Fruit fly (Drosophila melanogaster) whole organism, embryonic: ENCODE results near the gene RAF2.

Experiments used
- Aef1 ChIP-seq: fragments of 200-800 bp; sonication (Bioruptor generic); IDR thresholded peaks from 3 replicates; pipeline ENCODE4 v1.3.6; 2022; ENCODE audit warnings: missing biosample characterization, missing genetic modification characterization
- Asciz ChIP-seq: fragments of 200-800 bp; sonication (Bioruptor generic); optimal IDR thresholded peaks from 2 replicates; lab custom pipeline; 2017; ENCODE audit warnings: missing biosample characterization, mild to moderate bottlenecking, missing genetic modification characterization, missing genetic modification reagents
- B-H1 ChIP-seq: fragments of 200-800 bp; sonication (Bioruptor generic); IDR thresholded peaks from 3 replicates; pipeline ENCODE4 v1.3.6; 2022; ENCODE audit warnings: missing biosample characterization, missing genetic modification characterization
- Blimp-1 ChIP-seq: fragments of 200-800 bp; sonication (Bioruptor generic); optimal IDR thresholded peaks from 3 replicates; lab custom pipeline; 2018; ENCODE audit warnings: missing biosample characterization, missing genetic modification characterization, mild to moderate bottlenecking, moderate library complexity, missing genetic modification reagents
- CG10654 ChIP-seq: fragments of 200-800 bp; sonication (Bioruptor generic); optimal IDR thresholded peaks from 2 replicates; lab custom pipeline; 2016; ENCODE audit warnings: missing biosample characterization, missing genetic modification characterization
- CG10959 ChIP-seq: fragments of 200-800 bp; sonication (Bioruptor generic); IDR thresholded peaks from 2 replicates; pipeline ENCODE4 v1.3.6; 2022; ENCODE audit warnings: missing biosample characterization, missing genetic modification characterization
- CG11093 ChIP-seq: fragments of 200-800 bp; sonication (Bioruptor generic); IDR thresholded peaks from 3 replicates; pipeline ENCODE4 v1.3.6; 2022; ENCODE audit warnings: missing biosample characterization, missing genetic modification characterization
- CG11398 ChIP-seq: fragments of 200-800 bp; sonication (Bioruptor generic); optimal IDR thresholded peaks from 2 replicates; lab custom pipeline; 2016; ENCODE audit warnings: missing biosample characterization, missing genetic modification characterization
- CG12104 ChIP-seq: fragments of 200-800 bp; sonication (Bioruptor generic); optimal IDR thresholded peaks from 3 replicates; lab custom pipeline; 2016; ENCODE audit warnings: missing biosample characterization, missing genetic modification characterization
- CG12391 ChIP-seq: fragments of 200-800 bp; sonication (Bioruptor generic); optimal IDR thresholded peaks from 3 replicates; lab custom pipeline; 2018; ENCODE audit warnings: missing biosample characterization, mild to moderate bottlenecking, missing genetic modification characterization, moderate library complexity
- CG14014 ChIP-seq: fragments of 200-800 bp; sonication (Bioruptor generic); IDR thresholded peaks from 2 replicates; pipeline ENCODE4 v1.3.6; 2022; ENCODE audit warnings: missing biosample characterization, missing genetic modification characterization
- CG14667 ChIP-seq: fragments of 200-800 bp; sonication (Bioruptor generic); IDR thresholded peaks from 2 replicates; pipeline ENCODE4 v1.3.6; 2022; ENCODE audit warnings: missing biosample characterization, missing genetic modification characterization
- CG15269 ChIP-seq: fragments of 200-800 bp; sonication (Bioruptor generic); optimal IDR thresholded peaks from 2 replicates; lab custom pipeline; 2018; ENCODE audit warnings: missing biosample characterization, mild to moderate bottlenecking, missing genetic modification characterization, moderate library complexity
- CG15479 ChIP-seq: fragments of 200-800 bp; sonication (Bioruptor generic); optimal IDR thresholded peaks from 3 replicates; lab custom pipeline; 2019; ENCODE audit warnings: missing biosample characterization, mild to moderate bottlenecking, missing genetic modification characterization, moderate library complexity
- CG18476 ChIP-seq: fragments of 200-800 bp; sonication (Bioruptor generic); optimal IDR thresholded peaks from 2 replicates; lab custom pipeline; 2016; ENCODE audit warnings: missing biosample characterization, mild to moderate bottlenecking, missing genetic modification characterization
- CG3995 ChIP-seq: fragments of 200-800 bp; sonication (Bioruptor generic); optimal IDR thresholded peaks from 3 replicates; lab custom pipeline; 2016; ENCODE audit warnings: missing biosample characterization, missing genetic modification characterization
- CG4730 ChIP-seq: fragments of 200-800 bp; sonication (Bioruptor generic); IDR thresholded peaks from 2 replicates; pipeline ENCODE4 v1.3.6; 2022; ENCODE audit warnings: missing biosample characterization, missing genetic modification characterization
- CG5180 ChIP-seq: fragments of 200-800 bp; sonication (Bioruptor generic); optimal IDR thresholded peaks from 3 replicates; lab custom pipeline; 2017; ENCODE audit warnings: missing biosample characterization, missing genetic modification characterization, mild to moderate bottlenecking, moderate library complexity, missing genetic modification reagents
- CG7928 ChIP-seq: fragments of 200-800 bp; sonication (Bioruptor generic); optimal IDR thresholded peaks from 2 replicates; lab custom pipeline; 2017; ENCODE audit warnings: missing biosample characterization, mild to moderate bottlenecking, missing genetic modification characterization
- CG8924 ChIP-seq: fragments of 200-800 bp; optimal IDR thresholded peaks from 3 replicates; lab custom pipeline; 2019; ENCODE audit warnings: missing biosample characterization, mild to moderate bottlenecking, missing genetic modification characterization, moderate library complexity
- Camta ChIP-seq: fragments of 200-800 bp; sonication (Bioruptor generic); optimal IDR thresholded peaks from 2 replicates; lab custom pipeline; 2016; ENCODE audit warnings: missing biosample characterization, missing genetic modification characterization
- CkIIα-i1 ChIP-seq: fragments of 200-800 bp; sonication (Bioruptor generic); IDR thresholded peaks from 2 replicates; pipeline ENCODE4 v1.3.6; 2022; ENCODE audit warnings: missing biosample characterization, missing genetic modification characterization
- CoRest ChIP-seq: fragments of 200-800 bp; sonication (Bioruptor generic); optimal IDR thresholded peaks from 3 replicates; lab custom pipeline; 2018; ENCODE audit warnings: missing biosample characterization, mild to moderate bottlenecking, missing genetic modification characterization, moderate library complexity
- Dip2 ChIP-seq: fragments of 200-800 bp; sonication (Bioruptor generic); IDR thresholded peaks from 2 replicates; pipeline ENCODE4 v1.3.6; 2022; ENCODE audit warnings: missing biosample characterization, missing genetic modification characterization
- ERR ChIP-seq: fragments of 200-800 bp; sonication (Bioruptor generic); optimal IDR thresholded peaks from 2 replicates; lab custom pipeline; 2016; ENCODE audit warnings: missing biosample characterization, missing genetic modification characterization
- Hey ChIP-seq: fragments of 200-800 bp; sonication (Bioruptor generic); optimal IDR thresholded peaks from 3 replicates; lab custom pipeline; 2018; ENCODE audit warnings: missing biosample characterization, mild to moderate bottlenecking, missing genetic modification characterization
- Meics ChIP-seq: fragments of 200-800 bp; sonication (Bioruptor generic); optimal IDR thresholded peaks from 2 replicates; lab custom pipeline; 2017; ENCODE audit warnings: missing biosample characterization, mild to moderate bottlenecking, missing genetic modification characterization
- NC2β ChIP-seq: fragments of 200-800 bp; sonication (Bioruptor generic); optimal IDR thresholded peaks from 2 replicates; lab custom pipeline; 2016; ENCODE audit warnings: missing biosample characterization, missing genetic modification characterization
- Rx ChIP-seq: fragments of 200-800 bp; sonication (Bioruptor generic); IDR thresholded peaks from 2 replicates; pipeline ENCODE4 v1.3.6; 2022; ENCODE audit warnings: missing biosample characterization, missing genetic modification characterization
- Trl ChIP-seq, 3 experiments: fragments of >200 bp in 2 of 3; fragments of 200-800 bp in 1 of 3; sonication (Bioruptor generic) in 1 of 3; optimal IDR thresholded peaks; 2 replicates in 1 of 3; 3 replicates in 2 of 3; lab custom pipeline; 2016 to 2017; ENCODE audit warnings: missing biosample characterization in 1 of 3, missing genetic modification characterization in 1 of 3
- Vsx1 ChIP-seq: fragments of 200-800 bp; sonication (Bioruptor generic); optimal IDR thresholded peaks from 2 replicates; lab custom pipeline; 2017; ENCODE audit warnings: missing biosample characterization, mild to moderate bottlenecking, missing genetic modification characterization, missing genetic modification reagents
- cato ChIP-seq: fragments of 200-800 bp; sonication (Bioruptor generic); optimal IDR thresholded peaks from 2 replicates; lab custom pipeline; 2016; ENCODE audit warnings: missing biosample characterization, missing genetic modification characterization, borderline replicate concordance
- chinmo ChIP-seq: fragments of 200-800 bp; sonication (Bioruptor generic); IDR thresholded peaks from 4 replicates; pipeline ENCODE4 v1.3.6; 2022; ENCODE audit warnings: missing biosample characterization, missing genetic modification characterization; ENCODE audit not compliant: partially characterized antibody
- croc ChIP-seq: fragments of 200-800 bp; sonication (Bioruptor generic); conservative IDR thresholded peaks from 3 replicates; pipeline ENCODE4 v1.3.6; 2022; ENCODE audit warnings: missing biosample characterization, missing genetic modification characterization
- dmrt99B ChIP-seq: fragments of 200-800 bp; sonication (Bioruptor generic); optimal IDR thresholded peaks from 2 replicates; lab custom pipeline; 2018; ENCODE audit warnings: missing biosample characterization, mild to moderate bottlenecking, missing genetic modification characterization, moderate library complexity
- eve ChIP-seq, 2 experiments: fragments of >200 bp; optimal IDR thresholded peaks; 2 replicates each; lab custom pipeline; 2017; ENCODE audit warnings: missing biosample characterization in 2 of 2, missing genetic modification characterization in 2 of 2
- eyg ChIP-seq: fragments of 200-800 bp; sonication (Bioruptor generic); optimal IDR thresholded peaks from 3 replicates; lab custom pipeline; 2016; ENCODE audit warnings: missing biosample characterization, missing genetic modification characterization
- fd3F ChIP-seq: fragments of 200-800 bp; sonication (Bioruptor generic); optimal IDR thresholded peaks from 2 replicates; lab custom pipeline; 2018; ENCODE audit warnings: missing biosample characterization, mild to moderate bottlenecking, missing genetic modification characterization, moderate library complexity
- fd64A ChIP-seq: fragments of 200-800 bp; sonication (Bioruptor generic); optimal IDR thresholded peaks from 3 replicates; lab custom pipeline; 2018; ENCODE audit warnings: missing biosample characterization, mild to moderate bottlenecking, missing genetic modification characterization
- ind ChIP-seq: fragments of 200-800 bp; sonication (Bioruptor generic); optimal IDR thresholded peaks from 3 replicates; lab custom pipeline; 2016; ENCODE audit warnings: missing biosample characterization, missing genetic modification characterization
- ken ChIP-seq: fragments of 200-800 bp; sonication (Bioruptor generic); IDR thresholded peaks from 3 replicates; pipeline ENCODE4 v1.3.6; 2022; ENCODE audit warnings: missing biosample characterization, missing genetic modification characterization
- kni ChIP-seq: fragments of 200-800 bp; sonication (Bioruptor generic); optimal IDR thresholded peaks from 3 replicates; lab custom pipeline; 2017; ENCODE audit warnings: mild to moderate bottlenecking, missing biosample characterization, missing genetic modification reagents, missing genetic modification characterization
- mam ChIP-seq: fragments of 200-800 bp; sonication (Bioruptor generic); optimal IDR thresholded peaks from 3 replicates; lab custom pipeline; 2016; ENCODE audit warnings: missing biosample characterization, missing genetic modification characterization
- schlank ChIP-seq: fragments of 200-800 bp; sonication (Bioruptor generic); optimal IDR thresholded peaks from 2 replicates; lab custom pipeline; 2018; ENCODE audit warnings: missing biosample characterization, mild to moderate bottlenecking, missing genetic modification characterization
- sens ChIP-seq: fragments of 200-800 bp; sonication (Bioruptor generic); peaks from one replicate; lab custom pipeline; 2016; ENCODE audit warnings: missing biosample characterization, missing genetic modification characterization
- sens-2 ChIP-seq: fragments of 200-800 bp; sonication (Bioruptor generic); IDR thresholded peaks from 2 replicates; pipeline ENCODE4 v1.3.6; 2022; ENCODE audit warnings: missing biosample characterization, missing genetic modification characterization
- seq ChIP-seq: fragments of 200-800 bp; sonication (Bioruptor generic); IDR thresholded peaks from 2 replicates; pipeline ENCODE4 v1.3.6; 2022; ENCODE audit warnings: missing biosample characterization, missing genetic modification characterization
- slp2 ChIP-seq: fragments of 200-800 bp; sonication (Bioruptor generic); optimal IDR thresholded peaks from 2 replicates; lab custom pipeline; 2016; ENCODE audit warnings: missing biosample characterization, missing genetic modification characterization
- wor ChIP-seq: fragments of 200-800 bp; sonication (Bioruptor generic); IDR thresholded peaks from 2 replicates; pipeline ENCODE4 v1.3.6; 2022; ENCODE audit warnings: missing biosample characterization, missing genetic modification characterization
- zen2 ChIP-seq: fragments of 200-800 bp; sonication (Bioruptor generic); IDR thresholded peaks from 3 replicates; pipeline ENCODE4 v1.3.6; 2022; ENCODE audit warnings: missing biosample characterization, missing genetic modification characterization; ENCODE audit not compliant: partially characterized antibody

RAF2 gene

dm6 chr3L:16380770-16381169, 5.4 kb upstream of the RAF2 start (continued):
- TF ChIP-seq kni (GFP tag; lab: Kevin White, UChicago): peak; percentile 66
- TF ChIP-seq CG3995 (GFP tag; lab: Kevin White, UChicago): peak; percentile 1
- TF ChIP-seq CG18476: peak; percentile 1
- TF ChIP-seq CG11093 (GFP tag; lab: Robert Waterston, UW): peak; percentile 64; the same call in 2 of the 3 replicates
- peak; percentile 83 for TF ChIP-seq CG15269 (tag; lab: Kevin White, UChicago)
- no peak for TF ChIP-seq CkIIα-i1 (GFP tag; lab: Robert Waterston, UW)
- TF ChIP-seq Meics: peak; percentile 69
- peak; percentile 44; the same call in 1 of the 2 replicates for TF ChIP-seq CG14667 (GFP tag; lab: Robert Waterston, UW)
- TF ChIP-seq schlank (tag; lab: Kevin White, UChicago): peak; percentile 61
- TF ChIP-seq slp2 (GFP tag; lab: Kevin White, UChicago): no peak
- peak; percentile 76 for TF ChIP-seq ind (GFP tag; lab: Kevin White, UChicago)
- TF ChIP-seq Blimp-1: peak; percentile 73
- TF ChIP-seq CG15479: peak; percentile 20
- TF ChIP-seq cato (GFP tag; lab: Kevin White, UChicago): peak; percentile 45
- peak; percentile 34; the same call in 1 of the 2 replicates for TF ChIP-seq CG4730 (GFP tag; lab: Robert Waterston, UW)
- TF ChIP-seq Aef1 (GFP tag; lab: Robert Waterston, UW): peak; percentile 42; the same call in 1 of the 3 replicates
- peak; percentile 63 for TF ChIP-seq mam
- peak; percentile 43; the same call in 1 of the 2 replicates for TF ChIP-seq wor
- peak; percentile 80 for TF ChIP-seq dmrt99B (tag; lab: Kevin White, UChicago)
- TF ChIP-seq CG7928: peak; percentile 45
- peak; percentile 30 for TF ChIP-seq CG5180 (GFP tag; lab: Kevin White, UChicago)
- TF ChIP-seq eyg (GFP tag; lab: Kevin White, UChicago): peak; percentile 28
- TF ChIP-seq B-H1 (GFP tag; lab: Robert Waterston, UW): no peak
- TF ChIP-seq Dip2 (GFP tag; lab: Robert Waterston, UW): no peak
- TF ChIP-seq eve (GFP tag; optimal IDR thresholded peaks at IDR 0.05; lab: Kevin White, UChicago): no peak
- peak; percentile 65 for TF ChIP-seq CG14014 (GFP tag; lab: Robert Waterston, UW)
- no peak for TF ChIP-seq ken (GFP tag; lab: Robert Waterston, UW)
- no peak for TF ChIP-seq Rx (GFP tag; lab: Robert Waterston, UW)
- TF ChIP-seq CoRest (tag; lab: Kevin White, UChicago): peak; percentile 73
- TF ChIP-seq Asciz (GFP tag; lab: Kevin White, UChicago): peak; percentile 65
- TF ChIP-seq seq (GFP tag; lab: Robert Waterston, UW): peak; percentile 57
- no peak for TF ChIP-seq sens-2
- peak; percentile 53 for TF ChIP-seq CG12104 (GFP tag; lab: Kevin White, UChicago)
- TF ChIP-seq croc (GFP tag; lab: Robert Waterston, UW): peak; percentile 38; the same call in 1 of the 3 replicates
- TF ChIP-seq ERR (GFP tag; lab: Kevin White, UChicago): no peak
- TF ChIP-seq NC2β (GFP tag; lab: Kevin White, UChicago): peak; percentile 14
- peak; percentile 64 for TF ChIP-seq fd3F (GFP tag; lab: Kevin White, UChicago)
- TF ChIP-seq Vsx1 (GFP tag; lab: Kevin White, UChicago): no peak
- TF ChIP-seq CG10654 (GFP tag; lab: Kevin White, UChicago): peak; percentile 30
- peak; percentile 36 for TF ChIP-seq CG11398 (GFP tag; lab: Kevin White, UChicago)
- no peak for TF ChIP-seq Hey (tag; lab: Kevin White, UChicago)
- TF ChIP-seq zen2: no peak
- TF ChIP-seq CG12391 (tag; lab: Kevin White, UChicago): peak; percentile 62
- TF ChIP-seq Camta (GFP tag; lab: Kevin White, UChicago): peak; percentile 40
- no peak for TF ChIP-seq chinmo (GFP tag; lab: Robert Waterston, UW)
- no peak for TF ChIP-seq Trl (optimal IDR thresholded peaks at IDR 0.05; lab: Kevin White, UChicago)
- TF ChIP-seq Trl (GFP tag; optimal IDR thresholded peaks at IDR 0.05; lab: Kevin White, UChicago): peak; percentile 60
- TF ChIP-seq CG10959: peak; percentile 36; the same call in 1 of the 2 replicates
- TF ChIP-seq CG8924: peak; percentile 71
- peak; percentile 23 for TF ChIP-seq fd64A
- TF ChIP-seq sens (GFP tag; lab: Kevin White, UChicago): peak; percentile 90
